Fruit fly (Drosophila melanogaster): Measurements from ENCODE around the gene CG44044.

Gene CG44044

DNA sequence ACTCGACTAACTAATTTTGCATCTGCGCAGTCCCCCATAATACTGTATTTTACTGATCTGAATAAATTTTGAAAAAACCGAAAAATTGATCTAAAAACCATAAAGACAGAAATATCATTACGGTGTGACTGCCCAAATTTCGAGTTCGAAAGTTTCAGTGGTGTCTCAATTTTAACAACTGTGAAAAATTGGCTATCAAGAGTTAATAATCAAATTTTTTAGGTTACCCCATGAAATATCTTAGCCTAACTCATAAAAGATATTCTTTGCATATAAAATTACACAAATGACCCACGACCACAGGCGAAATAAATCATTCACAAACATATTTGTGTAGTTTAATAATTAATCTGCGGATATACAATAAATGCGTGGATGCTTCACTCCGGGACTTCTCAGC lies 38.4 kb downstream of the CG44044 start, which contains the start of gene CG42446:
TSS of gene CG42446 (minus strand) at position 101 of the 400 bp plus-strand sequence.
- TF ChIP-seq Hr96 (GFP tag; optimal IDR thresholded peaks at IDR 0.05) (no peak), cic (GFP tag; optimal IDR thresholded peaks at IDR 0.05) (no peak), bab1 (GFP tag; optimal IDR thresholded peaks at IDR 0.05) (no peak), Mnt (GFP tag; optimal IDR thresholded peaks at IDR 0.05) (no peak)

DNA sequence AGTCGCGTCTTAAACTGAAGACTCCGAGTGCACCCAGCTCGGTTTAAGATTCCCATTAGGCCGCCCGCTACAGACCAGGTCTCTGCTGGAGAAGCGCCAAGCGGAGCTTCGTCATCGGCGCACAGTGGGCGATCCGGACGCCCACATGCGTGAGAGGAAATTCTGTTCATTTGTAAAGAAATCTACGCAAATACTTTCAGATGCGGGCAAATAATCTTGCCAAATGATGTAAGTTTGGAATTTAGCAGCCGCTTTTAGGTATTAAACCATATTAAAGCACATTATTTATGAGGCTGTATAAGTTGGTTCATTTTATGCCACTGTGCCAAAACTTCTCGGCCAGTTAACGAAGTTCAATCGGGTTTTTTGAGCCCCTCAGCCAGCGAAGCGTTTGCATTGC lies 46.6 kb downstream of the CG44044 start, which contains the start of gene js:
TSS of gene js (minus strand) at position 19 of the 400 bp plus-strand sequence.
- TF ChIP-seq CG7101 (tag; optimal IDR thresholded peaks at IDR 0.05) (no peak), CG5204 (GFP tag; optimal IDR thresholded peaks at IDR 0.05) (no peak), Hr96 (GFP tag; optimal IDR thresholded peaks at IDR 0.05) (no peak), ovo (GFP tag; optimal IDR thresholded peaks at IDR 0.05) (no peak)

dm6 chr3R:16370433-16370832 lies 48.8 kb downstream of the CG44044 start, which contains the start of gene CG10317:
Gene CG10317 (minus strand): TSS chr3R:16370533.
- TF ChIP-seq ovo (GFP tag; optimal IDR thresholded peaks at IDR 0.05) (no peak), Clk (GFP tag; optimal IDR thresholded peaks at IDR 0.05) (no peak), CG1620 (GFP tag; optimal IDR thresholded peaks at IDR 0.05) (no peak), pad (GFP tag; optimal IDR thresholded peaks at IDR 0.05) (no peak), toe (GFP tag; optimal IDR thresholded peaks at IDR 0.05) (no peak), CG7101 (tag; optimal IDR thresholded peaks at IDR 0.05) (no peak), CG14711 (tag; optimal IDR thresholded peaks at IDR 0.05) (no peak), CG11617 (GFP tag; optimal IDR thresholded peaks at IDR 0.05) (no peak), Hr96 (GFP tag; optimal IDR thresholded peaks at IDR 0.05) (no peak), CG12768 (GFP tag; optimal IDR thresholded peaks at IDR 0.05) (no peak), CG33017 (tag; optimal IDR thresholded peaks at IDR 0.05) (no peak), Crg-1 (GFP tag; optimal IDR thresholded peaks at IDR 0.05) (no peak), CG5204 (GFP tag; optimal IDR thresholded peaks at IDR 0.05) (no peak)
